Fruit fly (Drosophila melanogaster): ENCODE results near the gene CG43127.

- TF ChIP-seq h (GFP tag; optimal IDR thresholded peaks at IDR 0.05) (no peak), Dfd (GFP tag; optimal IDR thresholded peaks at IDR 0.05) (no peak), Hr83 (GFP tag; optimal IDR thresholded peaks at IDR 0.05; ENCODE audit: poor library complexity, severe bottlenecking) (no peak), pan (optimal IDR thresholded peaks at IDR 0.05) (no peak), psq (GFP tag; optimal IDR thresholded peaks at IDR 0.05) (no peak), Myc (optimal IDR thresholded peaks at IDR 0.05) (no peak), Hr78 (GFP tag; optimal IDR thresholded peaks at IDR 0.05) (no peak), dmrt93B (GFP tag; optimal IDR thresholded peaks at IDR 0.05) (no peak), GATAd (GFP tag; optimal IDR thresholded peaks at IDR 0.05) (no peak), woc (GFP tag; optimal IDR thresholded peaks at IDR 0.05) (no peak), usp (GFP tag; optimal IDR thresholded peaks at IDR 0.05) (no peak), ey (GFP tag; optimal IDR thresholded peaks at IDR 0.05) (no peak), Abd-B (GFP tag; optimal IDR thresholded peaks at IDR 0.05) (no peak)
Observed at dm6 chr3L:10628384-10628783, 3.0 kb upstream of the CG43127 start, which contains the start of gene CG14151.
